Fruit fly (Drosophila melanogaster) whole organism, wandering third instar larva: Measurements from ENCODE around the gene CG16985.
A peak's percentile ranks its signal among the peaks of the same experiment; 100 is the strongest.

ENCODE experiments used
- Abd-B ChIP-seq: fragments of >200 bp; optimal IDR thresholded peaks from 2 replicates; lab custom pipeline; 2017; ENCODE audit warnings: missing biosample characterization, missing genetic modification characterization
- CG9705 ChIP-seq: fragments of 200-800 bp; sonication (Bioruptor generic); optimal IDR thresholded peaks from 2 replicates; lab custom pipeline; 2018; ENCODE audit warnings: missing biosample characterization, mild to moderate bottlenecking, missing genetic modification characterization
- Hr78 ChIP-seq: fragments of >200 bp; optimal IDR thresholded peaks from 2 replicates; lab custom pipeline; 2017; ENCODE audit warnings: missing biosample characterization, missing genetic modification characterization
- Mio ChIP-seq: sonication (Bioruptor generic); optimal IDR thresholded peaks from 2 replicates; lab custom pipeline; 2016; ENCODE audit warnings: missing biosample characterization, missing genetic modification characterization
- Myc ChIP-seq: fragments of >200 bp; optimal IDR thresholded peaks from 2 replicates; lab custom pipeline; 2017
- Rel ChIP-seq, 2 experiments: fragments of 200-800 bp; sonication (Bioruptor generic) in 1 of 2; optimal IDR thresholded peaks; 2 replicates in 1 of 2; 3 replicates in 1 of 2; lab custom pipeline; 2016 to 2019; ENCODE audit warnings: mild to moderate bottlenecking in 2 of 2, missing biosample characterization in 2 of 2, missing genetic modification characterization in 2 of 2, moderate library complexity in 1 of 2
- Sp1 ChIP-seq: fragments of 200-800 bp; sonication (Bioruptor generic); optimal IDR thresholded peaks from 3 replicates; lab custom pipeline; 2019; ENCODE audit warnings: missing biosample characterization, mild to moderate bottlenecking, missing genetic modification characterization, moderate library complexity
- dl ChIP-seq, 2 experiments: fragments of 175-275, 200-275 bp in 1 of 2; fragments of 200-275 bp in 1 of 2; sonication (Bioruptor generic); optimal IDR thresholded peaks; lab custom pipeline; 2018; ENCODE audit warnings: mild to moderate bottlenecking in 2 of 2, missing biosample characterization in 2 of 2, missing genetic modification characterization in 2 of 2, moderate library complexity in 2 of 2; ENCODE audit not compliant: partially characterized antibody in 2 of 2, insufficient read depth in 1 of 2
- ey ChIP-seq: fragments of 200-800 bp; sonication (Bioruptor generic); optimal IDR thresholded peaks from 2 replicates; lab custom pipeline; 2016; ENCODE audit warnings: missing biosample characterization, missing genetic modification characterization
- fru ChIP-seq: fragments of 200-800 bp; sonication (Bioruptor generic); optimal IDR thresholded peaks from 3 replicates; lab custom pipeline; 2016; ENCODE audit warnings: missing biosample characterization, mild to moderate bottlenecking, missing genetic modification characterization
- h ChIP-seq: fragments of 200-800 bp; sonication (Bioruptor generic); optimal IDR thresholded peaks from 3 replicates; lab custom pipeline; 2016; ENCODE audit warnings: missing biosample characterization, mild to moderate bottlenecking, missing genetic modification characterization
- pan ChIP-seq: fragments of >200 bp; optimal IDR thresholded peaks from 2 replicates; lab custom pipeline; 2017
- rgr ChIP-seq: fragments of 200-800 bp; sonication (Bioruptor generic); optimal IDR thresholded peaks from 3 replicates; lab custom pipeline; 2016; ENCODE audit warnings: missing biosample characterization, mild to moderate bottlenecking, missing genetic modification characterization
- usp ChIP-seq: fragments of >200 bp; optimal IDR thresholded peaks from 2 replicates; lab custom pipeline; 2017; ENCODE audit warnings: missing biosample characterization, missing genetic modification characterization

- TF ChIP-seq Hr78 (GFP tag; lab: Kevin White, UChicago) (no peak), CG9705 (no peak), fru (GFP tag; lab: Kevin White, UChicago) (no peak), Myc (lab: Kevin White, UChicago) (no peak), rgr (no peak), h (GFP tag; lab: Kevin White, UChicago) (peak; percentile 27), pan (lab: Kevin White, UChicago) (no peak), Sp1 (GFP tag; lab: Kevin White, UChicago) (no peak), Mio (GFP tag; lab: Kevin White, UChicago) (no peak), ey (GFP tag; lab: Kevin White, UChicago) (no peak), usp (no peak), Rel (GFP tag; optimal IDR thresholded peaks at IDR 0.05; lab: Kevin White, UChicago) (no peak), Rel (tag; optimal IDR thresholded peaks at IDR 0.05; lab: Kevin White, UChicago) (peak; percentile 99), dl (GFP tag; optimal IDR thresholded peaks at IDR 0.05; lab: Kevin White, UChicago; ENCODE audit: insufficient read depth in 1 of 2, partially characterized antibody in 2 of 2) (peak in 1 of 2 experiments; percentile 19), Abd-B (no peak)
Measured at dm6 chr3L:2632763-2633100, 33.6 kb downstream of the CG16985 start.
